Fruit fly (Drosophila melanogaster) Kc167 (cell line): ENCODE data around the gene Ppm1.

Source experiments
- Sin3A ChIP-seq: fragments of >200 bp; optimal IDR thresholded peaks from 2 replicates; lab custom pipeline; 2018; ENCODE audit warnings: missing external identifiers
- h ChIP-seq: fragments of >200 bp; optimal IDR thresholded peaks from 3 replicates; lab custom pipeline; 2018; ENCODE audit warnings: missing external identifiers

dm6 chr3L:625899-626298, 44.8 kb downstream of the Ppm1 start:
- TF ChIP-seq h (lab: Kevin White, UChicago) = no peak
- no peak for TF ChIP-seq Sin3A (lab: Kevin White, UChicago)
